Worm (Caenorhabditis elegans) whole organism, dauer: ENCODE measurements around the gene nca-2.

ENCODE experiments used
- unc-62 ChIP-seq: sonication (generic microtip); optimal IDR thresholded peaks from 2 replicates; lab custom pipeline; 2017; ENCODE audit warnings: missing biosample characterization, missing genetic modification reagents, missing genetic modification characterization

Gene nca-2

ce11 chrIII:4998111-4998859 is 32.9 kb downstream of the nca-2 start, which contains the start of gene tmem-131:
TSS of gene tmem-131 (minus strand) at chrIII:4998161.
- TF ChIP-seq unc-62 (GFP tag; lab: Kevin White, UChicago), result no peak

- TF ChIP-seq unc-62 (GFP tag; lab: Kevin White, UChicago), result no peak
Observed at ce11 chrIII:4998956-4999425, 33.6 kb downstream of the nca-2 start, which contains the start of gene smcr-8. TSS of gene smcr-8 (plus strand) at chrIII:4999375.

- TF ChIP-seq unc-62 (GFP tag; lab: Kevin White, UChicago), result no peak
Observed at ce11 chrIII:5002231-5002630, 36.9 kb downstream of the nca-2 start, which contains the start of gene R144.10. TSS of gene R144.10 (minus strand) at chrIII:5002331.

- TF ChIP-seq unc-62 (GFP tag; lab: Kevin White, UChicago), result no peak
Observed at ce11 chrIII:5004621-5005020, 39.2 kb downstream of the nca-2 start, which contains the start of gene R144.6. TSS of gene R144.6 (minus strand) at chrIII:5004721.

- TF ChIP-seq unc-62 (GFP tag; lab: Kevin White, UChicago), result no peak
Observed at ce11 chrIII:5006881-5007280, 41.5 kb downstream of the nca-2 start, which contains the start of gene R144.12. TSS of gene R144.12 (minus strand) at chrIII:5006981.

- TF ChIP-seq unc-62 (GFP tag; lab: Kevin White, UChicago), result no peak
Observed at ce11 chrIII:5008730-5009129, 43.4 kb downstream of the nca-2 start, which contains the start of gene R144.11. TSS of gene R144.11 (minus strand) at chrIII:5008830.

ce11 chrIII:5010723-5011122 is 45.4 kb downstream of the nca-2 start:
- no peak for TF ChIP-seq unc-62 (GFP tag; lab: Kevin White, UChicago)

- no peak for TF ChIP-seq unc-62 (GFP tag; lab: Kevin White, UChicago)
Observed at ce11 chrIII:5012460-5012859, 47.1 kb downstream of the nca-2 start.

ce11 chrIII:5013915-5014346 is 48.6 kb downstream of the nca-2 start:
- no peak for TF ChIP-seq unc-62 (GFP tag; lab: Kevin White, UChicago)

- no peak for TF ChIP-seq unc-62 (GFP tag; lab: Kevin White, UChicago)
Observed at ce11 chrIII:5017550-5017949, 52.2 kb downstream of the nca-2 start, which contains the start of gene larp-1. TSS of gene larp-1 (minus strand) at chrIII:5017650.

- TF ChIP-seq unc-62 (GFP tag; lab: Kevin White, UChicago), result no peak
Observed at ce11 chrIII:5018116-5018689, 52.8 kb downstream of the nca-2 start, which contains the start of gene wip-1. TSS of gene wip-1 (plus strand) at chrIII:5018639.

ce11 chrIII:5020924-5021323 is 55.6 kb downstream of the nca-2 start, which contains the start of gene mdt-11:
TSS of gene mdt-11 (plus strand) at chrIII:5021224.
- no peak for TF ChIP-seq unc-62 (GFP tag; lab: Kevin White, UChicago)

ce11 chrIII:5021689-5022088 is 56.3 kb downstream of the nca-2 start, which contains the start of gene R144.3:
TSS of gene R144.3 (plus strand) at chrIII:5021989.
- TF ChIP-seq unc-62 (GFP tag; lab: Kevin White, UChicago), result no peak

- no peak for TF ChIP-seq unc-62 (GFP tag; lab: Kevin White, UChicago)
Observed at ce11 chrIII:5022964-5023363, 57.6 kb downstream of the nca-2 start, which contains the start of gene R144.13. TSS of gene R144.13 (plus strand) at chrIII:5023264.

- TF ChIP-seq unc-62 (GFP tag; lab: Kevin White, UChicago), result no peak
Observed at ce11 chrIII:5023642-5024041, 58.3 kb downstream of the nca-2 start.
